Worm (Caenorhabditis elegans) whole organism, L4 larva: ENCODE measurements around the gene T27A8.2.
A peak's percentile ranks its signal among the peaks of the same experiment; 100 is the strongest.

Experiments
- F10B5.3 ChIP-seq: sonication (generic microtip); optimal IDR thresholded peaks from 2 replicates; lab custom pipeline; 2016; ENCODE audit warnings: mild to moderate bottlenecking, missing genetic modification characterization, missing compliant biosample characterization
- F44E2.7 ChIP-seq: fragments of 200-800 bp; sonication (Bioruptor generic); IDR thresholded peaks from 2 replicates; pipeline ENCODE4 v2.1.2; 2022; ENCODE audit warnings: missing genetic modification characterization, missing compliant biosample characterization
- Y105C5A.15 ChIP-seq: fragments of 200-800 bp; sonication (Bioruptor generic); IDR thresholded peaks from 2 replicates; pipeline ENCODE4 v1.3.6; 2022; ENCODE audit warnings: missing genetic modification characterization, missing compliant biosample characterization
- ZK337.2 ChIP-seq: fragments of 200-800 bp; sonication (Bioruptor generic); IDR thresholded peaks from 2 replicates; pipeline ENCODE4 v1.3.6; 2022; ENCODE audit warnings: missing genetic modification reagents, missing genetic modification characterization, missing compliant biosample characterization
- aha-1 ChIP-seq: fragments of 150-350 bp; peaks from one replicate; lab custom pipeline; 2014; ENCODE audit warnings: missing biosample characterization, missing genetic modification characterization
- ama-1 ChIP-seq: fragments of 150-350 bp; optimal IDR thresholded peaks from 2 replicates; lab custom pipeline; 2014; ENCODE audit warnings: inconsistent platforms, mixed read lengths
- attf-4 ChIP-seq: sonication (generic microtip); optimal IDR thresholded peaks from 3 replicates; lab custom pipeline; 2017; ENCODE audit warnings: missing biosample characterization, missing genetic modification characterization
- ceh-28 ChIP-seq: fragments of 150-350 bp; optimal IDR thresholded peaks from 2 replicates; lab custom pipeline; 2014; ENCODE audit warnings: missing biosample characterization, missing genetic modification reagents, missing genetic modification characterization
- daf-16 ChIP-seq, 3 experiments: sonication (generic microtip); optimal IDR thresholded peaks; 2 replicates each; lab custom pipeline; 2016 to 2017; ENCODE audit warnings: missing genetic modification characterization in 3 of 3, missing genetic modification reagents in 3 of 3, mild to moderate bottlenecking in 2 of 3, missing compliant biosample characterization in 2 of 3, missing biosample characterization in 1 of 3, moderate library complexity in 1 of 3
- daf-19 ChIP-seq: fragments of 200-800 bp; sonication (Bioruptor generic); conservative IDR thresholded peaks from 2 replicates; pipeline ENCODE4 v1.3.6; 2022; ENCODE audit warnings: missing genetic modification characterization, missing compliant biosample characterization
- daf-8 ChIP-seq: fragments of 200-800 bp; sonication (Bioruptor generic); IDR thresholded peaks from 2 replicates; pipeline ENCODE4 v1.3.6; 2022; ENCODE audit warnings: missing genetic modification characterization, missing compliant biosample characterization
- dmd-6 ChIP-seq: fragments of 200-800 bp; sonication (Bioruptor generic); IDR thresholded peaks from 2 replicates; pipeline ENCODE4 v1.3.6; 2022; ENCODE audit warnings: missing genetic modification reagents, missing genetic modification characterization, missing compliant biosample characterization
- dmd-8 ChIP-seq: fragments of 200-800 bp; sonication (Bioruptor generic); IDR thresholded peaks from 2 replicates; pipeline ENCODE4 v1.3.6; 2022; ENCODE audit warnings: missing genetic modification characterization, missing compliant biosample characterization
- dmd-9 ChIP-seq: fragments of 200-800 bp; sonication (Bioruptor generic); IDR thresholded peaks from 2 replicates; pipeline ENCODE4 v1.3.6; 2022; ENCODE audit warnings: missing genetic modification reagents, missing genetic modification characterization, missing compliant biosample characterization
- dve-1 ChIP-seq: sonication (generic microtip); optimal IDR thresholded peaks from 2 replicates; lab custom pipeline; 2017; ENCODE audit warnings: antibody characterized with exemption, mild to moderate bottlenecking, missing genetic modification characterization, missing compliant biosample characterization; ENCODE audit not compliant: insufficient read depth
- egl-27 ChIP-seq: sonication (generic microtip); optimal IDR thresholded peaks from 3 replicates; lab custom pipeline; 2017; ENCODE audit warnings: missing biosample characterization, missing genetic modification reagents, missing genetic modification characterization
- fkh-10 ChIP-seq: fragments of 150-350 bp; optimal IDR thresholded peaks from 2 replicates; lab custom pipeline; 2014; ENCODE audit warnings: missing biosample characterization, missing genetic modification reagents, missing genetic modification characterization
- fos-1 ChIP-seq: fragments of 150-350 bp; optimal IDR thresholded peaks from 2 replicates; lab custom pipeline; 2014; ENCODE audit warnings: missing biosample characterization, missing genetic modification characterization
- gei-8 ChIP-seq: fragments of 200-800 bp; sonication (Bioruptor generic); optimal IDR thresholded peaks from 2 replicates; lab custom pipeline; 2018; ENCODE audit warnings: mild to moderate bottlenecking, missing genetic modification characterization, missing compliant biosample characterization
- hif-1 ChIP-seq, 2 experiments: sonication (generic microtip); optimal IDR thresholded peaks; 2 replicates each; lab custom pipeline; 2016 to 2017; ENCODE audit warnings: missing compliant biosample characterization in 2 of 2, missing genetic modification characterization in 2 of 2, missing genetic modification reagents in 2 of 2, missing genotype in 2 of 2, mild to moderate bottlenecking in 1 of 2
- hlh-11 ChIP-seq: fragments of 200-800 bp; sonication (Bioruptor generic); optimal IDR thresholded peaks from 2 replicates; lab custom pipeline; 2018; ENCODE audit warnings: mild to moderate bottlenecking, missing genetic modification characterization, missing compliant biosample characterization
- hlh-30 ChIP-seq: sonication (generic microtip); optimal IDR thresholded peaks from 2 replicates; lab custom pipeline; 2017; ENCODE audit warnings: antibody characterized with exemption, mild to moderate bottlenecking, missing genetic modification characterization, missing compliant biosample characterization; ENCODE audit not compliant: insufficient read depth
- lin-15B ChIP-seq: fragments of 150-350 bp; sonication (generic microtip); optimal IDR thresholded peaks from 3 replicates; lab custom pipeline; 2014; ENCODE audit warnings: missing biosample characterization, missing genetic modification characterization
- lin-39 ChIP-seq: fragments of 150-350 bp; optimal IDR thresholded peaks from 2 replicates; lab custom pipeline; 2014; ENCODE audit warnings: missing biosample characterization, missing genetic modification reagents, missing genetic modification characterization
- madf-9 ChIP-seq: fragments of 200-800 bp; sonication (Bioruptor generic); conservative IDR thresholded peaks from 2 replicates; pipeline ENCODE4 v1.3.6; 2022; ENCODE audit warnings: missing genetic modification reagents, missing genetic modification characterization, missing compliant biosample characterization
- mxl-2 ChIP-seq: fragments of 200-800 bp; sonication (Bioruptor generic); conservative IDR thresholded peaks from 2 replicates; pipeline ENCODE4 v1.3.6; 2022; ENCODE audit warnings: missing genetic modification reagents, missing genetic modification characterization, missing compliant biosample characterization
- nhr-102 ChIP-seq: sonication (generic microtip); optimal IDR thresholded peaks from 2 replicates; lab custom pipeline; 2016; ENCODE audit warnings: mild to moderate bottlenecking, missing genetic modification characterization, moderate library complexity, missing compliant biosample characterization
- nhr-28 ChIP-seq: fragments of 150-350 bp; optimal IDR thresholded peaks from 2 replicates; lab custom pipeline; 2014; ENCODE audit warnings: missing biosample characterization, missing genetic modification characterization
- nhr-41 ChIP-seq: fragments of 200-800 bp; sonication (Bioruptor generic); IDR thresholded peaks from 2 replicates; pipeline ENCODE4 v1.3.6; 2022; ENCODE audit warnings: missing genetic modification reagents, missing genetic modification characterization, missing compliant biosample characterization
- nhr-48 ChIP-seq: sonication (generic microtip); optimal IDR thresholded peaks from 2 replicates; lab custom pipeline; 2016; ENCODE audit warnings: mild to moderate bottlenecking, missing genetic modification characterization, missing compliant biosample characterization
- nhr-77 ChIP-seq: fragments of 150-350 bp; optimal IDR thresholded peaks from 2 replicates; lab custom pipeline; 2014; ENCODE audit warnings: missing biosample characterization, missing genetic modification characterization
- php-3 ChIP-seq: fragments of 200-800 bp; sonication (Bioruptor generic); IDR thresholded peaks from 2 replicates; pipeline ENCODE4 v1.3.6; 2022; ENCODE audit warnings: missing genetic modification reagents, missing genetic modification characterization, missing compliant biosample characterization
- saeg-2 ChIP-seq: fragments of 200-800 bp; sonication (Bioruptor generic); IDR thresholded peaks from 2 replicates; pipeline ENCODE4 v1.3.6; 2022; ENCODE audit warnings: missing genetic modification reagents, missing genetic modification characterization, missing compliant biosample characterization
- set-16 ChIP-seq: fragments of 200-800 bp; sonication (Bioruptor generic); IDR thresholded peaks from 2 replicates; pipeline ENCODE4 v1.3.6; 2022; ENCODE audit warnings: missing genetic modification reagents, missing genetic modification characterization, missing compliant biosample characterization
- snpc-1.2 ChIP-seq: fragments of 200-800 bp; sonication (Bioruptor generic); IDR thresholded peaks from 2 replicates; pipeline ENCODE4 v1.3.6; 2022; ENCODE audit warnings: missing genetic modification reagents, missing genetic modification characterization, missing compliant biosample characterization
- spr-3 ChIP-seq: fragments of 200-800 bp; sonication (Bioruptor generic); optimal IDR thresholded peaks from 2 replicates; lab custom pipeline; 2018; ENCODE audit warnings: mild to moderate bottlenecking, missing genetic modification characterization, missing compliant biosample characterization
- tag-97 ChIP-seq: fragments of 200-800 bp; sonication (Bioruptor generic); IDR thresholded peaks from 2 replicates; pipeline ENCODE4 v1.3.6; 2022; ENCODE audit warnings: missing genetic modification characterization, missing compliant biosample characterization
- tra-1 ChIP-seq: fragments of 200-800 bp; sonication (Bioruptor generic); IDR thresholded peaks from 2 replicates; pipeline ENCODE4 v1.3.6; 2022; ENCODE audit warnings: missing genetic modification reagents, missing genetic modification characterization, missing compliant biosample characterization
- unc-130 ChIP-seq: sonication (generic microtip); optimal IDR thresholded peaks from 2 replicates; lab custom pipeline; 2016; ENCODE audit warnings: missing genetic modification reagents, missing genetic modification characterization, missing compliant biosample characterization
- unc-62 ChIP-seq, 3 experiments: fragments of 150-350 bp in 1 of 3; sonication (generic microtip); optimal IDR thresholded peaks in 2 of 3; peaks in 1 of 3; 1 replicate in 1 of 3; 2 replicates in 2 of 3; lab custom pipeline; 2014 to 2017; ENCODE audit warnings: missing biosample characterization in 3 of 3, missing genetic modification characterization in 3 of 3, missing genetic modification reagents in 3 of 3, missing genotype in 1 of 3
- vab-7 ChIP-seq: fragments of 200-800 bp; sonication (Bioruptor generic); IDR thresholded peaks from 2 replicates; pipeline ENCODE4 v1.3.6; 2022; ENCODE audit warnings: missing genetic modification reagents, missing genetic modification characterization, missing compliant biosample characterization
- zag-1 ChIP-seq: fragments of 150-350 bp; optimal IDR thresholded peaks from 2 replicates; lab custom pipeline; 2014; ENCODE audit warnings: missing biosample characterization, missing genetic modification characterization
- zfp-3 ChIP-seq: fragments of 200-800 bp; sonication (Bioruptor generic); conservative IDR thresholded peaks from 2 replicates; pipeline ENCODE4 v1.3.6; 2022; ENCODE audit warnings: missing genetic modification reagents, missing genetic modification characterization, missing compliant biosample characterization
- ztf-11 ChIP-seq: fragments of 150-350 bp; optimal IDR thresholded peaks from 2 replicates; lab custom pipeline; 2014; ENCODE audit warnings: missing biosample characterization, missing genetic modification characterization

The T27A8.2 gene

ce11 chrX:16046379-16046778, 12.4 kb downstream of the T27A8.2 start:
- no peak for TF ChIP-seq fos-1
- no peak for TF ChIP-seq tag-97 (GFP tag; lab: Robert Waterston, UW)
- no peak for TF ChIP-seq fkh-10 (GFP tag; lab: Kevin White, UChicago)
- TF ChIP-seq unc-62 (GFP tag; optimal IDR thresholded peaks at IDR 0.05 in 1 of 2; lab: Kevin White, UChicago) = peak in 1 of 2 experiments; percentile 85
- no peak for TF ChIP-seq unc-62 (tag; optimal IDR thresholded peaks at IDR 0.05; lab: Kevin White, UChicago)
- peak; percentile 98 for TF ChIP-seq aha-1 (tag; lab: Kevin White, UChicago)

- TF ChIP-seq unc-62 (GFP tag; optimal IDR thresholded peaks at IDR 0.05 in 1 of 2; lab: Kevin White, UChicago) = peak in 1 of 2 experiments; percentile 48
- TF ChIP-seq unc-62 (tag; optimal IDR thresholded peaks at IDR 0.05; lab: Kevin White, UChicago) = no peak
- TF ChIP-seq F10B5.3 (tag; lab: Kevin White, UChicago) = no peak
- TF ChIP-seq nhr-48 (tag; lab: Kevin White, UChicago) = no peak
- no peak for TF ChIP-seq nhr-102
- no peak for TF ChIP-seq dmd-8 (GFP tag; lab: Robert Waterston, UW)
- no peak for TF ChIP-seq spr-3
- TF ChIP-seq dve-1 (tag; lab: Kevin White, UChicago) = no peak
- no peak for TF ChIP-seq tag-97 (GFP tag; lab: Robert Waterston, UW)
- no peak for TF ChIP-seq egl-27 (tag; lab: Kevin White, UChicago)
- no peak for TF ChIP-seq ama-1 (lab: Kevin White, UChicago)
- no peak for TF ChIP-seq mxl-2 (GFP tag; lab: Robert Waterston, UW)
- TF ChIP-seq zag-1 (tag; lab: Kevin White, UChicago) = no peak
- no peak for TF ChIP-seq hlh-30 (tag; lab: Kevin White, UChicago)
- peak; percentile 63 for TF ChIP-seq set-16 (GFP tag; lab: Robert Waterston, UW)
- no peak for TF ChIP-seq tra-1 (GFP tag; lab: Robert Waterston, UW)
- TF ChIP-seq ZK337.2 = no peak
Measured at ce11 chrX:16044325-16044724, 14.4 kb downstream of the T27A8.2 start.

DNA sequence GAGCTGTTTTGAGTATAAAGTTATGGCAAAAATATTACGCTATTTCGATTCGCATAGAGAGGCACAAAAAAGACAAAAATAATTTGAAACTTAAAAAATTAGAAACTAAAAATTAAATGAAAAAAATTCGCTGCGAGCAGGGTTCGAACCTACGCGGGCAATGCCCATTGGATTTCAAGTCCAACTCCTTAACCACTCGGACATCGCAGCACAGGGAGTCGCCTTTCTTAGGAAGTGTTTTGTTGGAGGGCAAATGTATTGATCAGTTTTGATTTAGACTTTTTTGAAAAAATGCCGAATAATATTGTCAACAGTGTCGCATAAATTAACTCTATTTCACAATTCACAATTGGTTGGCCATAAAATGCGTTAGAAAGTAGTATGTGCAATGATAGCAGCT, 16.3 kb downstream of the T27A8.2 start:
- TF ChIP-seq dmd-6 (GFP tag; lab: Robert Waterston, UW) (peak; percentile 41; the same call in 1 of the 2 replicates), set-16 (GFP tag; lab: Robert Waterston, UW) (no peak), aha-1 (tag; lab: Kevin White, UChicago) (no peak), dve-1 (tag; lab: Kevin White, UChicago) (peak; percentile 29), daf-8 (GFP tag; lab: Robert Waterston, UW) (no peak), attf-4 (tag; lab: Kevin White, UChicago) (no peak), madf-9 (no peak), ceh-28 (tag; lab: Kevin White, UChicago) (no peak), tra-1 (GFP tag; lab: Robert Waterston, UW) (peak; percentile 37; the same call in 1 of the 2 replicates), nhr-102 (no peak), zag-1 (tag; lab: Kevin White, UChicago) (no peak), daf-16 (GFP tag; optimal IDR thresholded peaks at IDR 0.05; lab: Kevin White, UChicago) (no peak), daf-16 (tag; optimal IDR thresholded peaks at IDR 0.05; lab: Kevin White, UChicago) (peak; percentile 56), php-3 (GFP tag; lab: Robert Waterston, UW) (0 out of 2 replicates have a peak, but pooled peaks have one; percentile 48), unc-130 (GFP tag; lab: Kevin White, UChicago) (no peak), nhr-41 (GFP tag; lab: Robert Waterston, UW) (peak; percentile 44; the same call in 1 of the 2 replicates), snpc-1.2 (0 out of 2 replicates have a peak, but pooled peaks have one; percentile 54), hlh-11 (tag; lab: Kevin White, UChicago) (no peak), hif-1 (tag; optimal IDR thresholded peaks at IDR 0.05; lab: Kevin White, UChicago) (no peak), ztf-11 (no peak)

DNA sequence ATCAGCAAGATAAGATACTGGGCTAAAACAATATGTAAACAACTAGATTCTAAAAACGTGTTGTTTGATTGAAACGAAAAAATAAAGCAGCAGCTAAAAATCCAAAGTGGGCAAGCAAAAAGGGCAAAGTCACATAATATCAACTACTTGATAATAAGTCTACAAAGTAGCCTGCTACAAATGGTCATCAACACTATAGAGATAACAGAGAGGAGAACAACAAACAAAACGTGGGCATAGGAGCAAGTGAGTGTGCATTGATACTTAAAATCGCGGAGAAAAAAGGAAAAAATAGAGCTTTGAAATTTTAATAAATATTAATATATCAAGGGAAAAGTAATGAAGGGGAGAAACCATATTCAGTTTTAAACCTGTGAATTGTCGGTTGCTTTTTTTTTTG, 16.9 kb downstream of the T27A8.2 start:
- TF ChIP-seq nhr-28 (tag; lab: Kevin White, UChicago) (peak; percentile 95), Y105C5A.15 (GFP tag; lab: Robert Waterston, UW) (no peak), mxl-2 (GFP tag; lab: Robert Waterston, UW) (no peak), tra-1 (GFP tag; lab: Robert Waterston, UW) (no peak), daf-19 (GFP tag; lab: Robert Waterston, UW) (no peak), F44E2.7 (GFP tag; lab: Robert Waterston, UW) (no peak), madf-9 (no peak), zfp-3 (no peak), tag-97 (GFP tag; lab: Robert Waterston, UW) (no peak), dmd-9 (GFP tag; lab: Robert Waterston, UW) (no peak), lin-39 (tag; lab: Kevin White, UChicago) (no peak), attf-4 (tag; lab: Kevin White, UChicago) (no peak), saeg-2 (GFP tag; lab: Robert Waterston, UW) (no peak), daf-16 (GFP tag; optimal IDR thresholded peaks at IDR 0.05; lab: Kevin White, UChicago) (no peak), daf-16 (tag; optimal IDR thresholded peaks at IDR 0.05; lab: Kevin White, UChicago) (peak; percentile 93), vab-7 (GFP tag; lab: Robert Waterston, UW) (no peak), nhr-77 (peak; percentile 22), gei-8 (GFP tag; lab: Kevin White, UChicago) (no peak), lin-15B (no peak)
